Fruit fly (Drosophila melanogaster) whole organism, embryonic: ENCODE measurements around the gene CG15296.

Source experiments
- Bdp1 ChIP-seq: fragments of 200-800 bp; sonication (Bioruptor generic); optimal IDR thresholded peaks from 3 replicates; lab custom pipeline; 2016; ENCODE audit warnings: missing biosample characterization, missing genetic modification characterization
- CG14710 ChIP-seq: fragments of 200-800 bp; sonication (Bioruptor generic); optimal IDR thresholded peaks from 3 replicates; lab custom pipeline; 2019; ENCODE audit warnings: missing biosample characterization, mild to moderate bottlenecking, missing genetic modification characterization, moderate library complexity
- CG15011 ChIP-seq: fragments of 200-800 bp; sonication (Bioruptor generic); optimal IDR thresholded peaks from 3 replicates; lab custom pipeline; 2018; ENCODE audit warnings: missing biosample characterization, mild to moderate bottlenecking, missing genetic modification characterization
- CG15696 ChIP-seq: fragments of 200-800 bp; sonication (Bioruptor generic); optimal IDR thresholded peaks from 2 replicates; lab custom pipeline; 2019; ENCODE audit warnings: missing biosample characterization, mild to moderate bottlenecking, missing genetic modification characterization, moderate library complexity
- CG17186 ChIP-seq: fragments of 200-800 bp; sonication (Bioruptor generic); optimal IDR thresholded peaks from 3 replicates; lab custom pipeline; 2017; ENCODE audit warnings: missing biosample characterization, missing genetic modification reagents, missing genetic modification characterization
- CG17612 ChIP-seq: fragments of 200-800 bp; sonication (Bioruptor generic); IDR thresholded peaks from 2 replicates; pipeline ENCODE4 v1.3.6; 2022; ENCODE audit warnings: missing biosample characterization, missing genetic modification characterization
- CG30403 ChIP-seq: fragments of 200-800 bp; sonication (Bioruptor generic); optimal IDR thresholded peaks from 3 replicates; lab custom pipeline; 2016; ENCODE audit warnings: missing biosample characterization, missing genetic modification characterization
- CG3065 ChIP-seq: fragments of 200-800 bp; sonication (Bioruptor generic); optimal IDR thresholded peaks from 2 replicates; lab custom pipeline; 2016; ENCODE audit warnings: missing biosample characterization, missing genetic modification characterization
- CG3281 ChIP-seq: fragments of 200-800 bp; sonication (Bioruptor generic); optimal IDR thresholded peaks from 3 replicates; lab custom pipeline; 2017; ENCODE audit warnings: missing biosample characterization, mild to moderate bottlenecking, missing genetic modification characterization
- CG34224 ChIP-seq: fragments of 200-800 bp; sonication (Bioruptor generic); IDR thresholded peaks from 3 replicates; pipeline ENCODE4 v1.3.6; 2022; ENCODE audit warnings: missing biosample characterization, missing genetic modification characterization; ENCODE audit not compliant: partially characterized antibody
- CG3838 ChIP-seq: fragments of 200-800 bp; sonication (Bioruptor generic); optimal IDR thresholded peaks from 3 replicates; lab custom pipeline; 2016; ENCODE audit warnings: missing biosample characterization, missing genetic modification characterization
- CG3847 ChIP-seq: fragments of 200-800 bp; sonication (Bioruptor generic); IDR thresholded peaks from 2 replicates; pipeline ENCODE4 v1.3.6; 2022; ENCODE audit warnings: missing biosample characterization, missing genetic modification characterization
- CG4282 ChIP-seq: fragments of 200-800 bp; sonication (Bioruptor generic); optimal IDR thresholded peaks from 2 replicates; lab custom pipeline; 2016; ENCODE audit warnings: missing biosample characterization, missing genetic modification characterization
- CG4360 ChIP-seq: fragments of 200-800 bp; sonication (Bioruptor generic); IDR thresholded peaks from 2 replicates; pipeline ENCODE4 v1.3.6; 2022; ENCODE audit warnings: missing biosample characterization, missing genetic modification characterization
- CG4820 ChIP-seq: fragments of 200-800 bp; sonication (Bioruptor generic); optimal IDR thresholded peaks from 3 replicates; lab custom pipeline; 2016; ENCODE audit warnings: missing biosample characterization, missing genetic modification characterization
- CG4854 ChIP-seq: fragments of 200-800 bp; sonication (Bioruptor generic); optimal IDR thresholded peaks from 2 replicates; lab custom pipeline; 2016; ENCODE audit warnings: missing biosample characterization, missing genetic modification characterization, inconsistent platforms
- CG5245 ChIP-seq: fragments of 200-800 bp; sonication (Bioruptor generic); optimal IDR thresholded peaks from 3 replicates; lab custom pipeline; 2016; ENCODE audit warnings: missing biosample characterization, missing genetic modification characterization
- CG5953 ChIP-seq: fragments of 200-800 bp; sonication (Bioruptor generic); IDR thresholded peaks from 2 replicates; pipeline ENCODE4 v1.3.6; 2022; ENCODE audit warnings: missing biosample characterization, missing genetic modification characterization
- CG6683 ChIP-seq: fragments of 200-800 bp; sonication (Bioruptor generic); optimal IDR thresholded peaks from 2 replicates; lab custom pipeline; 2017; ENCODE audit warnings: missing biosample characterization, mild to moderate bottlenecking, missing genetic modification characterization, missing genetic modification reagents
- CG7271 ChIP-seq: fragments of 200-800 bp; sonication (Bioruptor generic); optimal IDR thresholded peaks from 2 replicates; lab custom pipeline; 2018; ENCODE audit warnings: missing biosample characterization, mild to moderate bottlenecking, missing genetic modification characterization, moderate library complexity
- CG9609 ChIP-seq: fragments of 200-800 bp; sonication (Bioruptor generic); optimal IDR thresholded peaks from 3 replicates; lab custom pipeline; 2016; ENCODE audit warnings: missing biosample characterization, missing genetic modification characterization
- CG9797 ChIP-seq: fragments of 200-800 bp; sonication (Bioruptor generic); optimal IDR thresholded peaks from 3 replicates; lab custom pipeline; 2018; ENCODE audit warnings: missing biosample characterization, mild to moderate bottlenecking, missing genetic modification characterization
- CG9817 ChIP-seq: fragments of 200-800 bp; sonication (Bioruptor generic); optimal IDR thresholded peaks from 2 replicates; lab custom pipeline; 2018; ENCODE audit warnings: missing biosample characterization, mild to moderate bottlenecking, missing genetic modification characterization, moderate library complexity
- CTCF ChIP-seq: fragments of 200-800 bp; sonication (Bioruptor generic); optimal IDR thresholded peaks from 2 replicates; lab custom pipeline; 2017; ENCODE audit warnings: missing biosample characterization, mild to moderate bottlenecking, missing genetic modification characterization, moderate library complexity
- Chrac-16 ChIP-seq: fragments of 200-800 bp; sonication (Bioruptor generic); optimal IDR thresholded peaks from 3 replicates; lab custom pipeline; 2016; ENCODE audit warnings: missing biosample characterization, missing genetic modification characterization
- CkIIα-i1 ChIP-seq: fragments of 200-800 bp; sonication (Bioruptor generic); IDR thresholded peaks from 2 replicates; pipeline ENCODE4 v1.3.6; 2022; ENCODE audit warnings: missing biosample characterization, missing genetic modification characterization
- D19A ChIP-seq: fragments of 200-800 bp; optimal IDR thresholded peaks from 3 replicates; lab custom pipeline; 2019; ENCODE audit warnings: missing biosample characterization, mild to moderate bottlenecking, missing genetic modification characterization, moderate library complexity
- GATAe ChIP-seq: fragments of 200-800 bp; sonication (Bioruptor generic); conservative IDR thresholded peaks from 2 replicates; pipeline ENCODE4 v1.3.6; 2022; ENCODE audit warnings: missing biosample characterization, missing genetic modification characterization
- Gsc ChIP-seq: fragments of 200-800 bp; sonication (Bioruptor generic); IDR thresholded peaks from 2 replicates; pipeline ENCODE4 v1.3.6; 2022; ENCODE audit warnings: missing biosample characterization, missing genetic modification characterization
- H2.0 ChIP-seq: fragments of 200-800 bp; sonication (Bioruptor generic); IDR thresholded peaks from 2 replicates; pipeline ENCODE4 v1.3.6; 2022; ENCODE audit warnings: missing biosample characterization, missing genetic modification characterization
- Optix ChIP-seq: fragments of 200-800 bp; sonication (Bioruptor generic); IDR thresholded peaks from 3 replicates; pipeline ENCODE4 v1.3.6; 2022; ENCODE audit warnings: missing biosample characterization, missing genetic modification characterization
- ara ChIP-seq: fragments of 200-800 bp; sonication (Bioruptor generic); IDR thresholded peaks from 2 replicates; pipeline ENCODE4 v1.3.6; 2022; ENCODE audit warnings: missing biosample characterization, missing genetic modification characterization
- chif ChIP-seq, 2 experiments: fragments of 200-800 bp; sonication (Bioruptor generic); optimal IDR thresholded peaks; 3 replicates each; lab custom pipeline; 2016; ENCODE audit warnings: missing biosample characterization in 2 of 2, missing genetic modification characterization in 2 of 2
- ems ChIP-seq: fragments of 200-800 bp; sonication (Bioruptor generic); optimal IDR thresholded peaks from 3 replicates; lab custom pipeline; 2016; ENCODE audit warnings: missing biosample characterization, missing genetic modification characterization
- en ChIP-seq: fragments of 200-800 bp; sonication (Bioruptor generic); optimal IDR thresholded peaks from 2 replicates; lab custom pipeline; 2016; ENCODE audit warnings: missing biosample characterization, missing genetic modification characterization
- eyg ChIP-seq: fragments of 200-800 bp; sonication (Bioruptor generic); optimal IDR thresholded peaks from 3 replicates; lab custom pipeline; 2016; ENCODE audit warnings: missing biosample characterization, missing genetic modification characterization
- fu2 ChIP-seq: fragments of 200-800 bp; sonication (Bioruptor generic); optimal IDR thresholded peaks from 2 replicates; lab custom pipeline; 2016; ENCODE audit warnings: missing biosample characterization, missing genetic modification characterization
- gsb ChIP-seq: fragments of 200-800 bp; sonication (Bioruptor generic); IDR thresholded peaks from 2 replicates; pipeline ENCODE4 v1.3.6; 2022; ENCODE audit warnings: missing biosample characterization, missing genetic modification characterization
- h ChIP-seq: fragments of >200 bp; optimal IDR thresholded peaks from 2 replicates; lab custom pipeline; 2017
- klu ChIP-seq: fragments of 200-800 bp; sonication (Bioruptor generic); IDR thresholded peaks from 2 replicates; pipeline ENCODE4 v1.3.6; 2022; ENCODE audit warnings: missing biosample characterization, missing genetic modification characterization
- luna ChIP-seq: fragments of 200-800 bp; sonication (Bioruptor generic); optimal IDR thresholded peaks from 2 replicates; lab custom pipeline; 2016; ENCODE audit warnings: missing biosample characterization, missing genetic modification characterization
- nom ChIP-seq: fragments of 200-800 bp; sonication (Bioruptor generic); optimal IDR thresholded peaks from 2 replicates; lab custom pipeline; 2017; ENCODE audit warnings: missing biosample characterization, missing genetic modification characterization, mild to moderate bottlenecking, moderate library complexity, missing genetic modification reagents
- odd ChIP-seq: fragments of 200-800 bp; sonication (Bioruptor generic); optimal IDR thresholded peaks from 2 replicates; lab custom pipeline; 2017; ENCODE audit warnings: missing biosample characterization, mild to moderate bottlenecking, missing genetic modification characterization
- p53 ChIP-seq: fragments of 200-800 bp; sonication (Bioruptor generic); optimal IDR thresholded peaks from 2 replicates; lab custom pipeline; 2016; ENCODE audit warnings: missing biosample characterization, missing genetic modification characterization
- pros ChIP-seq: fragments of 200-800 bp; sonication (Bioruptor generic); optimal IDR thresholded peaks from 3 replicates; lab custom pipeline; 2019; ENCODE audit warnings: missing biosample characterization, mild to moderate bottlenecking, missing genetic modification characterization, moderate library complexity
- ranshi ChIP-seq: fragments of 200-800 bp; sonication (Bioruptor generic); IDR thresholded peaks from 2 replicates; pipeline ENCODE4 v1.3.6; 2022; ENCODE audit warnings: missing biosample characterization, missing genetic modification characterization
- schlank ChIP-seq: fragments of 200-800 bp; sonication (Bioruptor generic); optimal IDR thresholded peaks from 2 replicates; lab custom pipeline; 2018; ENCODE audit warnings: missing biosample characterization, mild to moderate bottlenecking, missing genetic modification characterization
- ssp ChIP-seq: fragments of 200-800 bp; sonication (Bioruptor generic); IDR thresholded peaks from 2 replicates; pipeline ENCODE4 v1.3.6; 2022; ENCODE audit warnings: missing biosample characterization, missing genetic modification characterization
- tll ChIP-seq, 2 experiments: fragments of 200-800 bp in 1 of 2; fragments of >200 bp in 1 of 2; sonication (Bioruptor generic) in 1 of 2; optimal IDR thresholded peaks; 2 replicates each; lab custom pipeline; 2017 to 2019; ENCODE audit warnings: missing biosample characterization in 2 of 2, missing genetic modification characterization in 2 of 2, mild to moderate bottlenecking in 1 of 2, moderate library complexity in 1 of 2
- unc-4 ChIP-seq: fragments of 200-800 bp; sonication (Bioruptor generic); IDR thresholded peaks from 2 replicates; pipeline ENCODE4 v1.3.6; 2022; ENCODE audit warnings: missing biosample characterization, missing genetic modification characterization; ENCODE audit not compliant: partially characterized antibody
- vvl ChIP-seq: fragments of 200-800 bp; sonication (Bioruptor generic); IDR thresholded peaks from 2 replicates; pipeline ENCODE4 v1.3.6; 2022; ENCODE audit warnings: missing biosample characterization, missing genetic modification characterization
- zf30C ChIP-seq: fragments of 200-800 bp; sonication (Bioruptor generic); optimal IDR thresholded peaks from 3 replicates; lab custom pipeline; 2018; ENCODE audit warnings: missing biosample characterization, mild to moderate bottlenecking, missing genetic modification characterization

The CG15296 gene

DNA sequence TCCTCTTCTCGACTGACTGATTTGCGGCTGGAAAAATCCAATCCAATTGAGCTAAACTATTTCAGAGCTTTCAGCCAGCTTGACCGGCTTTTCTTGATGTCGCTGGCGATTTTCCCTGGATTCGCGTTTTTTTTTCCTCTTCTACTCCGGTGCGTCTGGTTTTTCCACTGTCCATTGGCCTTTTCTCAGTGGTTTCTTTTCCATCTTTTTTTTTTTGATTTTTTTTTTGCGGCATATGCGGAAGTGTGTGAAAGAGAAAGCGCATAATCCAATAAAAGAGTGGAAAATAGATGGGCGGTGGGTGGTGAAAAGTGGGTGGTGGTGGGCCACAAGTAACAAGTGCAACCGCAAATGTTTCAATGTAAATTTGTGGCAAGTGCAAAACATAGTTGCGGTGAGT is 8.3 kb downstream of the CG15296 start:
- TF ChIP-seq CG9609 (GFP tag; lab: Kevin White, UChicago), result no peak
- no peak for TF ChIP-seq CTCF (GFP tag; lab: Kevin White, UChicago)
- TF ChIP-seq Chrac-16 (GFP tag; lab: Kevin White, UChicago), result no peak
- TF ChIP-seq CG5953 (GFP tag; lab: Robert Waterston, UW), result no peak
- no peak for TF ChIP-seq Optix
- TF ChIP-seq CG7271 (tag; lab: Kevin White, UChicago), result no peak
- no peak for TF ChIP-seq GATAe (GFP tag; lab: Robert Waterston, UW)
- TF ChIP-seq CG30403 (GFP tag; lab: Kevin White, UChicago), result no peak
- no peak for TF ChIP-seq CG3838 (GFP tag; lab: Kevin White, UChicago)
- TF ChIP-seq, all 482 proteins: peak for 0

DNA sequence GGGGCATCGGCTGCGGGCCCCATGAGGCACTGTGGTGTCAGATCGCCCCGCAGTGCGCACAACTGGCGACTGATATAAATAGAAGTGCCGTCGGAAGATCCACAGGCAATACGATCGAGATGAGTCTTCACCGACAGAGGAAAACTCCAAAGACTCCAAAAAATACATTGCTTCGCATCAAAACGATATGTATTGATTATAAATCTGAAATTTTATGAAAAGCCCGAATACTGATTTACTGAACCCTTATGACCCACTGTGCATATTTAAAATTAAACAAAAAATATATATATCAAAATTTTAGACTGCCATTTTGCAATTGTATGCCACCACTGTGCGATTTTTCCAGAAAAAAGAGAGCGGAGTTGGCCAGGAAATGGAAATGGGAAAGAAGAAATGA is 9.0 kb downstream of the CG15296 start:
- TF ChIP-seq CG4854 (GFP tag; lab: Kevin White, UChicago) (no peak), vvl (GFP tag; lab: Robert Waterston, UW) (peak; percentile 48), CG3847 (GFP tag; lab: Robert Waterston, UW) (no peak), nom (peak; percentile 41), klu (no peak), CG7271 (tag; lab: Kevin White, UChicago) (no peak), en (GFP tag; lab: Kevin White, UChicago) (no peak), CG15696 (tag; lab: Kevin White, UChicago) (no peak), p53 (GFP tag; lab: Kevin White, UChicago) (no peak), ssp (GFP tag; lab: Robert Waterston, UW) (no peak), h (no peak), H2.0 (GFP tag; lab: Robert Waterston, UW) (peak; percentile 9; the same call in 1 of the 2 replicates), D19A (tag; lab: Kevin White, UChicago) (peak; percentile 63), CG9817 (no peak), CG4820 (GFP tag; lab: Kevin White, UChicago) (peak; percentile 5), ara (GFP tag; lab: Robert Waterston, UW) (peak; percentile 40; the same call in 1 of the 2 replicates), CG15011 (no peak), CG14710 (peak; percentile 39), odd (GFP tag; lab: Kevin White, UChicago) (no peak), Gsc (GFP tag; lab: Robert Waterston, UW) (no peak), zf30C (GFP tag; lab: Kevin White, UChicago) (no peak), luna (GFP tag; lab: Kevin White, UChicago) (no peak), pros (GFP tag; lab: Kevin White, UChicago) (no peak), CG6683 (no peak), CkIIα-i1 (no peak), eyg (GFP tag; lab: Kevin White, UChicago) (no peak), unc-4 (no peak), CG5245 (GFP tag; lab: Kevin White, UChicago) (no peak), schlank (tag; lab: Kevin White, UChicago) (no peak), CG4360 (GFP tag; lab: Robert Waterston, UW) (peak; percentile 15; the same call in 1 of the 2 replicates), Bdp1 (GFP tag; lab: Kevin White, UChicago) (no peak), gsb (GFP tag; lab: Robert Waterston, UW) (no peak), CG17612 (no peak), tll (GFP tag; optimal IDR thresholded peaks at IDR 0.05; lab: Kevin White, UChicago) (no peak), fu2 (GFP tag; lab: Kevin White, UChicago) (no peak), CG17186 (GFP tag; lab: Kevin White, UChicago) (no peak), CG9797 (no peak), ranshi (GFP tag; lab: Robert Waterston, UW) (0 out of 2 replicates have a peak, but pooled peaks have one; percentile 19), CG34224 (GFP tag; lab: Robert Waterston, UW) (no peak), CG3065 (GFP tag; lab: Kevin White, UChicago) (no peak), ems (no peak), CG3281 (GFP tag; lab: Kevin White, UChicago) (no peak), CG4282 (no peak), chif (GFP tag; optimal IDR thresholded peaks at IDR 0.05; lab: Kevin White, UChicago) (no peak)
